Fruit fly (Drosophila melanogaster) whole organism, embryonic: ENCODE results near the gene CG4133.

ENCODE experiments used
- ATbp ChIP-seq: fragments of 200-800 bp; sonication (Bioruptor generic); optimal IDR thresholded peaks from 2 replicates; lab custom pipeline; 2017; ENCODE audit warnings: missing biosample characterization, mild to moderate bottlenecking, missing genetic modification characterization, missing genetic modification reagents
- B-H1 ChIP-seq: fragments of 200-800 bp; sonication (Bioruptor generic); IDR thresholded peaks from 3 replicates; pipeline ENCODE4 v1.3.6; 2022; ENCODE audit warnings: missing biosample characterization, missing genetic modification characterization
- B-H2 ChIP-seq: fragments of 200-800 bp; sonication (Bioruptor generic); optimal IDR thresholded peaks from 2 replicates; lab custom pipeline; 2018; ENCODE audit warnings: missing biosample characterization, mild to moderate bottlenecking, missing genetic modification characterization
- CG10321 ChIP-seq: fragments of 200-800 bp; sonication (Bioruptor generic); IDR thresholded peaks from 2 replicates; pipeline ENCODE4 v1.3.6; 2022; ENCODE audit warnings: missing biosample characterization, missing genetic modification characterization
- CG10431 ChIP-seq: fragments of 200-800 bp; sonication (Bioruptor generic); optimal IDR thresholded peaks from 3 replicates; lab custom pipeline; 2018; ENCODE audit warnings: missing biosample characterization, mild to moderate bottlenecking, missing genetic modification characterization
- CG11456 ChIP-seq: fragments of 200-800 bp; sonication (Bioruptor generic); IDR thresholded peaks from 3 replicates; pipeline ENCODE4 v1.3.6; 2022; ENCODE audit warnings: missing biosample characterization, missing genetic modification characterization
- CG1233 ChIP-seq: fragments of 200-800 bp; sonication (Bioruptor generic); optimal IDR thresholded peaks from 4 replicates; lab custom pipeline; 2018; ENCODE audit warnings: missing biosample characterization, mild to moderate bottlenecking, missing genetic modification characterization
- CG13123 ChIP-seq: fragments of 200-800 bp; sonication (Bioruptor generic); optimal IDR thresholded peaks from 2 replicates; lab custom pipeline; 2016; ENCODE audit warnings: missing biosample characterization, missing genetic modification characterization
- CG1602 ChIP-seq: fragments of 200-800 bp; sonication (Bioruptor generic); optimal IDR thresholded peaks from 3 replicates; lab custom pipeline; 2016; ENCODE audit warnings: missing biosample characterization, missing genetic modification characterization
- CG1603 ChIP-seq: fragments of 200-800 bp; sonication (Bioruptor generic); optimal IDR thresholded peaks from 2 replicates; lab custom pipeline; 2019; ENCODE audit warnings: missing biosample characterization, mild to moderate bottlenecking, missing genetic modification characterization, moderate library complexity
- CG16815 ChIP-seq: fragments of 200-800 bp; sonication (Bioruptor generic); optimal IDR thresholded peaks from 3 replicates; lab custom pipeline; 2017; ENCODE audit warnings: missing biosample characterization, mild to moderate bottlenecking, missing genetic modification characterization
- CG17568 ChIP-seq: fragments of 200-800 bp; sonication (Bioruptor generic); optimal IDR thresholded peaks from 2 replicates; lab custom pipeline; 2018; ENCODE audit warnings: missing biosample characterization, mild to moderate bottlenecking, missing genetic modification characterization, moderate library complexity
- CG2116 ChIP-seq: fragments of 200-800 bp; sonication (Bioruptor generic); optimal IDR thresholded peaks from 3 replicates; lab custom pipeline; 2018; ENCODE audit warnings: missing biosample characterization, mild to moderate bottlenecking, missing genetic modification characterization
- CG3065 ChIP-seq: fragments of 200-800 bp; sonication (Bioruptor generic); optimal IDR thresholded peaks from 2 replicates; lab custom pipeline; 2016; ENCODE audit warnings: missing biosample characterization, missing genetic modification characterization
- CG34422 ChIP-seq: fragments of 200-800 bp; sonication (Bioruptor generic); IDR thresholded peaks from 3 replicates; pipeline ENCODE4 v1.3.6; 2022; ENCODE audit warnings: missing biosample characterization, missing genetic modification characterization
- CG3995 ChIP-seq: fragments of 200-800 bp; sonication (Bioruptor generic); optimal IDR thresholded peaks from 3 replicates; lab custom pipeline; 2016; ENCODE audit warnings: missing biosample characterization, missing genetic modification characterization
- CG42726 ChIP-seq: fragments of 200-800 bp; sonication (Bioruptor generic); IDR thresholded peaks from 2 replicates; pipeline ENCODE4 v1.3.6; 2022; ENCODE audit warnings: missing biosample characterization, missing genetic modification characterization; ENCODE audit not compliant: partially characterized antibody
- CG4424 ChIP-seq: fragments of 200-800 bp; sonication (Bioruptor generic); optimal IDR thresholded peaks from 3 replicates; lab custom pipeline; 2016; ENCODE audit warnings: missing biosample characterization, missing genetic modification characterization
- CG5245 ChIP-seq: fragments of 200-800 bp; sonication (Bioruptor generic); optimal IDR thresholded peaks from 3 replicates; lab custom pipeline; 2016; ENCODE audit warnings: missing biosample characterization, missing genetic modification characterization
- CG6254 ChIP-seq: fragments of 200-800 bp; sonication (Bioruptor generic); optimal IDR thresholded peaks from 3 replicates; lab custom pipeline; 2017; ENCODE audit warnings: mild to moderate bottlenecking, missing biosample characterization, missing genetic modification reagents, missing genetic modification characterization
- CG7357 ChIP-seq: fragments of 200-800 bp; sonication (Bioruptor generic); IDR thresholded peaks from 3 replicates; pipeline ENCODE4 v1.3.6; 2022; ENCODE audit warnings: missing biosample characterization, missing genetic modification characterization
- Drgx ChIP-seq: fragments of 200-800 bp; sonication (Bioruptor generic); IDR thresholded peaks from 2 replicates; pipeline ENCODE4 v1.3.6; 2022; ENCODE audit warnings: missing biosample characterization, missing genetic modification characterization
- E2f2 ChIP-seq: fragments of 200-800 bp; sonication (Bioruptor generic); IDR thresholded peaks from 2 replicates; pipeline ENCODE4 v1.3.6; 2022; ENCODE audit warnings: missing biosample characterization, missing genetic modification characterization
- Gug ChIP-seq: fragments of 200-800 bp; sonication (Bioruptor generic); IDR thresholded peaks from 4 replicates; pipeline ENCODE4 v1.3.6; 2022; ENCODE audit warnings: missing biosample characterization, missing genetic modification characterization
- Hand ChIP-seq: fragments of 200-800 bp; sonication (Bioruptor generic); optimal IDR thresholded peaks from 2 replicates; lab custom pipeline; 2017; ENCODE audit warnings: mild to moderate bottlenecking, missing biosample characterization, missing genetic modification reagents, missing genetic modification characterization
- Hr39 ChIP-seq: fragments of >200 bp; optimal IDR thresholded peaks from 2 replicates; lab custom pipeline; 2017
- Hr51 ChIP-seq, 2 experiments: fragments of 200-800 bp; sonication (Bioruptor generic); optimal IDR thresholded peaks; 2 replicates in 1 of 2; 3 replicates in 1 of 2; lab custom pipeline; 2016 to 2018; ENCODE audit warnings: missing biosample characterization in 2 of 2, missing genetic modification characterization in 2 of 2, mild to moderate bottlenecking in 1 of 2, moderate library complexity in 1 of 2
- Hr78 ChIP-seq, 2 experiments: fragments of 200-800 bp in 1 of 2; fragments of >200 bp in 1 of 2; sonication (Bioruptor generic) in 1 of 2; optimal IDR thresholded peaks; 2 replicates each; lab custom pipeline; 2017 to 2019; ENCODE audit warnings: missing biosample characterization in 2 of 2, missing genetic modification characterization in 2 of 2, mild to moderate bottlenecking in 1 of 2, moderate library complexity in 1 of 2
- Lim3 ChIP-seq: fragments of 200-800 bp; sonication (Bioruptor generic); IDR thresholded peaks from 2 replicates; pipeline ENCODE4 v1.3.6; 2022; ENCODE audit warnings: missing biosample characterization, missing genetic modification characterization
- Mes4 ChIP-seq: fragments of 200-800 bp; sonication (Bioruptor generic); optimal IDR thresholded peaks from 2 replicates; lab custom pipeline; 2016; ENCODE audit warnings: missing biosample characterization, missing genetic modification characterization
- Mrtf ChIP-seq: fragments of 200-800 bp; sonication (Bioruptor generic); IDR thresholded peaks from 3 replicates; pipeline ENCODE4 v1.3.6; 2022; ENCODE audit warnings: missing biosample characterization, missing genetic modification characterization
- Rx ChIP-seq: fragments of 200-800 bp; sonication (Bioruptor generic); IDR thresholded peaks from 2 replicates; pipeline ENCODE4 v1.3.6; 2022; ENCODE audit warnings: missing biosample characterization, missing genetic modification characterization
- Sry-δ ChIP-seq: fragments of 200-800 bp; sonication (Bioruptor generic); optimal IDR thresholded peaks from 2 replicates; lab custom pipeline; 2016; ENCODE audit warnings: missing biosample characterization, missing genetic modification characterization
- Trl ChIP-seq, 3 experiments: fragments of >200 bp in 2 of 3; fragments of 200-800 bp in 1 of 3; sonication (Bioruptor generic) in 1 of 3; optimal IDR thresholded peaks; 2 replicates in 1 of 3; 3 replicates in 2 of 3; lab custom pipeline; 2016 to 2017; ENCODE audit warnings: missing biosample characterization in 1 of 3, missing genetic modification characterization in 1 of 3
- ac ChIP-seq: fragments of 200-800 bp; sonication (Bioruptor generic); optimal IDR thresholded peaks from 3 replicates; lab custom pipeline; 2017; ENCODE audit warnings: missing biosample characterization, mild to moderate bottlenecking, missing genetic modification characterization
- cato ChIP-seq: fragments of 200-800 bp; sonication (Bioruptor generic); optimal IDR thresholded peaks from 2 replicates; lab custom pipeline; 2016; ENCODE audit warnings: missing biosample characterization, missing genetic modification characterization, borderline replicate concordance
- esg ChIP-seq: fragments of 200-800 bp; sonication (Bioruptor generic); conservative IDR thresholded peaks from 2 replicates; pipeline ENCODE4 v1.3.6; 2022; ENCODE audit warnings: missing biosample characterization, missing genetic modification characterization
- gcm2 ChIP-seq: fragments of 200-800 bp; sonication (Bioruptor generic); optimal IDR thresholded peaks from 2 replicates; lab custom pipeline; 2016; ENCODE audit warnings: missing biosample characterization, missing genetic modification characterization
- jing ChIP-seq: fragments of 200-800 bp; sonication (Bioruptor generic); optimal IDR thresholded peaks from 2 replicates; lab custom pipeline; 2018; ENCODE audit warnings: missing biosample characterization, mild to moderate bottlenecking, missing genetic modification characterization
- jumu ChIP-seq: fragments of 200-800 bp; sonication (Bioruptor generic); optimal IDR thresholded peaks from 3 replicates; lab custom pipeline; 2016; ENCODE audit warnings: missing biosample characterization, missing genetic modification characterization
- klu ChIP-seq: fragments of 200-800 bp; sonication (Bioruptor generic); IDR thresholded peaks from 2 replicates; pipeline ENCODE4 v1.3.6; 2022; ENCODE audit warnings: missing biosample characterization, missing genetic modification characterization
- lab ChIP-seq: fragments of 200-800 bp; sonication (Bioruptor generic); optimal IDR thresholded peaks from 3 replicates; lab custom pipeline; 2017; ENCODE audit warnings: missing biosample characterization, missing genetic modification characterization, mild to moderate bottlenecking, moderate library complexity, missing genetic modification reagents
- luna ChIP-seq: fragments of 200-800 bp; sonication (Bioruptor generic); optimal IDR thresholded peaks from 2 replicates; lab custom pipeline; 2016; ENCODE audit warnings: missing biosample characterization, missing genetic modification characterization
- mirr ChIP-seq: fragments of 200-800 bp; sonication (Bioruptor generic); optimal IDR thresholded peaks from 3 replicates; lab custom pipeline; 2018; ENCODE audit warnings: missing biosample characterization, mild to moderate bottlenecking, missing genetic modification characterization
- sc ChIP-seq, 3 experiments: fragments of >200 bp in 2 of 3; fragments of 200-800 bp in 1 of 3; sonication (Bioruptor generic) in 1 of 3; optimal IDR thresholded peaks; 2 replicates in 2 of 3; 3 replicates in 1 of 3; lab custom pipeline; 2017; ENCODE audit warnings: mild to moderate bottlenecking in 1 of 3, missing biosample characterization in 1 of 3, missing genetic modification characterization in 1 of 3, missing genetic modification reagents in 1 of 3
- sna ChIP-seq: fragments of 200-800 bp; sonication (Bioruptor generic); IDR thresholded peaks from 2 replicates; pipeline ENCODE4 v1.3.6; 2022; ENCODE audit warnings: missing biosample characterization, missing genetic modification characterization; ENCODE audit not compliant: partially characterized antibody
- stc ChIP-seq: fragments of 200-800 bp; sonication (Bioruptor generic); IDR thresholded peaks from 2 replicates; pipeline ENCODE4 v1.3.6; 2022; ENCODE audit warnings: missing biosample characterization, missing genetic modification characterization
- stwl ChIP-seq: fragments of 200-800 bp; sonication (Bioruptor generic); optimal IDR thresholded peaks from 3 replicates; lab custom pipeline; 2018; ENCODE audit warnings: missing biosample characterization, mild to moderate bottlenecking, missing genetic modification characterization, moderate library complexity
- toy ChIP-seq: fragments of 200-800 bp; sonication (Bioruptor generic); IDR thresholded peaks from 2 replicates; pipeline ENCODE4 v1.3.6; 2022; ENCODE audit warnings: missing biosample characterization, missing genetic modification characterization
- wor ChIP-seq: fragments of 200-800 bp; sonication (Bioruptor generic); IDR thresholded peaks from 2 replicates; pipeline ENCODE4 v1.3.6; 2022; ENCODE audit warnings: missing biosample characterization, missing genetic modification characterization
- zen ChIP-seq: fragments of 200-800 bp; sonication (Bioruptor generic); optimal IDR thresholded peaks from 3 replicates; lab custom pipeline; 2018; ENCODE audit warnings: missing biosample characterization, mild to moderate bottlenecking, missing genetic modification characterization, moderate library complexity

CG4133 gene

dm6 chr2L:452872-453271 is 2.5 kb upstream of the CG4133 start, which contains the start of the genes crq and shv (continued):
- no peak for TF ChIP-seq Rx
- no peak for TF ChIP-seq Gug (GFP tag; lab: Robert Waterston, UW)
- TF ChIP-seq CG10431 (GFP tag; lab: Kevin White, UChicago) = no peak
- TF ChIP-seq Sry-δ = peak; percentile 3
- TF ChIP-seq CG42726 = no peak
- no peak for TF ChIP-seq CG11456 (GFP tag; lab: Robert Waterston, UW)
- TF ChIP-seq CG1602 = no peak
- no peak for TF ChIP-seq cato
- no peak for TF ChIP-seq CG4424
- TF ChIP-seq jumu = no peak
- TF ChIP-seq Hand (GFP tag; lab: Kevin White, UChicago) = no peak
- TF ChIP-seq Mrtf = no peak
- TF ChIP-seq CG2116 (GFP tag; lab: Kevin White, UChicago) = peak; percentile 42
- no peak for TF ChIP-seq CG13123 (GFP tag; lab: Kevin White, UChicago)
- TF ChIP-seq toy (GFP tag; lab: Robert Waterston, UW) = no peak
- no peak for TF ChIP-seq CG3995
- TF ChIP-seq ATbp = no peak
- no peak for TF ChIP-seq gcm2
- TF ChIP-seq sna (GFP tag; lab: Robert Waterston, UW) = no peak; the same call in 1 of the 2 replicates
- TF ChIP-seq klu (GFP tag; lab: Robert Waterston, UW) = no peak
- TF ChIP-seq B-H1 = no peak
- no peak for TF ChIP-seq lab
- no peak for TF ChIP-seq CG16815 (GFP tag; lab: Kevin White, UChicago)
- no peak for TF ChIP-seq luna (GFP tag; lab: Kevin White, UChicago)
- TF ChIP-seq CG1233 (GFP tag; lab: Kevin White, UChicago) = no peak
- no peak for TF ChIP-seq CG6254 (GFP tag; lab: Kevin White, UChicago)
- TF ChIP-seq stwl (tag; lab: Kevin White, UChicago) = peak; percentile 95
- no peak for TF ChIP-seq sc (optimal IDR thresholded peaks at IDR 0.05; lab: Kevin White, UChicago)
- TF ChIP-seq sc (GFP tag; optimal IDR thresholded peaks at IDR 0.05; lab: Kevin White, UChicago) = no peak
- TF ChIP-seq CG17568 = no peak
- no peak for TF ChIP-seq CG7357 (GFP tag; lab: Robert Waterston, UW)
- no peak for TF ChIP-seq CG10321 (GFP tag; lab: Robert Waterston, UW)
- TF ChIP-seq Hr39 (lab: Kevin White, UChicago) = no peak
- TF ChIP-seq ac (GFP tag; lab: Kevin White, UChicago) = no peak
- no peak for TF ChIP-seq stc (GFP tag; lab: Robert Waterston, UW)
- no peak for TF ChIP-seq Mes4 (GFP tag; lab: Kevin White, UChicago)
- TF ChIP-seq jing (GFP tag; lab: Kevin White, UChicago) = no peak
- no peak for TF ChIP-seq B-H2 (GFP tag; lab: Kevin White, UChicago)
- TF ChIP-seq CG5245 (GFP tag; lab: Kevin White, UChicago) = no peak
- TF ChIP-seq Hr51 (GFP tag; optimal IDR thresholded peaks at IDR 0.05; lab: Kevin White, UChicago) = no peak
- no peak for TF ChIP-seq CG3065 (GFP tag; lab: Kevin White, UChicago)
- no peak for TF ChIP-seq Trl (optimal IDR thresholded peaks at IDR 0.05; lab: Kevin White, UChicago)
- no peak for TF ChIP-seq Trl (GFP tag; optimal IDR thresholded peaks at IDR 0.05; lab: Kevin White, UChicago)
- TF ChIP-seq zen (tag; lab: Kevin White, UChicago) = no peak
- peak; percentile 37; the same call in 1 of the 2 replicates for TF ChIP-seq E2f2 (GFP tag; lab: Robert Waterston, UW)
- TF ChIP-seq Hr78 (GFP tag; optimal IDR thresholded peaks at IDR 0.05; lab: Kevin White, UChicago) = no peak
- no peak for TF ChIP-seq CG1603
- TF ChIP-seq wor (GFP tag; lab: Robert Waterston, UW) = no peak
- no peak for TF ChIP-seq mirr
- TF ChIP-seq Drgx (GFP tag; lab: Robert Waterston, UW) = no peak
- no peak for TF ChIP-seq Lim3 (GFP tag; lab: Robert Waterston, UW)
- peak; percentile 52; the same call in 1 of the 3 replicates for TF ChIP-seq CG34422 (GFP tag; lab: Robert Waterston, UW)
- no peak for TF ChIP-seq esg (GFP tag; lab: Robert Waterston, UW)
